Worm (Caenorhabditis elegans): ENCODE data around the gene snb-1.

ce11 chrV:6705367-6705766 lies 49.1 kb upstream of the snb-1 start:
- TF ChIP-seq ref-1 (GFP tag; conservative IDR thresholded peaks at IDR 0.05) (no peak), ztf-29 (GFP tag; IDR thresholded peaks at IDR 0.05) (no peak), tab-1 (GFP tag; IDR thresholded peaks at IDR 0.05) (no peak), flt-1 (GFP tag; IDR thresholded peaks at IDR 0.05) (no peak), cog-1 (tag; optimal IDR thresholded peaks at IDR 0.05) (no peak), klf-2 (GFP tag; conservative IDR thresholded peaks at IDR 0.05) (no peak)
